Fruit fly (Drosophila melanogaster): Measurements from ENCODE around the gene CG5280.

dm6 chr3L:8952549-8953198 is 37.4 kb downstream of the CG5280 start:
- TF ChIP-seq CTCF (optimal IDR thresholded peaks at IDR 0.05), result no peak
- TF ChIP-seq CG8478 (optimal IDR thresholded peaks at IDR 0.05), result no peak

Data from S2 (cell line).